Worm (Caenorhabditis elegans): Measurements from ENCODE around the gene ZK666.14.

- TF ChIP-seq nhr-25 (tag; optimal IDR thresholded peaks at IDR 0.05) (peak; percentile 65), fos-1 (tag; optimal IDR thresholded peaks at IDR 0.05) (no peak), nhr-23 (tag; optimal IDR thresholded peaks at IDR 0.05) (no peak), lin-39 (tag; optimal IDR thresholded peaks at IDR 0.05) (no peak), elt-1 (tag; optimal IDR thresholded peaks at IDR 0.05) (no peak), sea-2 (GFP tag; optimal IDR thresholded peaks at IDR 0.05) (no peak), snpc-4 (tag; optimal IDR thresholded peaks at IDR 0.05) (no peak)
These were observed 50.6 kb downstream of the ZK666.14 start for ce11 chrII:10545213-10545612.

All from whole organism, L3 larva.